Worm (Caenorhabditis elegans) whole organism, mixed stage, embryonic: ENCODE results near the gene nkat-3.
A peak's percentile ranks its signal among the peaks of the same experiment; 100 is the strongest.

Experiments
- M03D4.4 ChIP-seq: sonication (generic microtip); optimal IDR thresholded peaks from 2 replicates; lab custom pipeline; 2017; ENCODE audit warnings: mild to moderate bottlenecking, missing genetic modification characterization, missing compliant biosample characterization
- bed-3 ChIP-seq: fragments of 200-800 bp; sonication (Bioruptor generic); optimal IDR thresholded peaks from 3 replicates; lab custom pipeline; 2018; ENCODE audit warnings: mild to moderate bottlenecking, missing genetic modification characterization, moderate library complexity, missing compliant biosample characterization
- blmp-1 ChIP-seq: fragments of 150-350 bp; optimal IDR thresholded peaks from 2 replicates; lab custom pipeline; 2014; ENCODE audit warnings: missing biosample characterization, missing genetic modification characterization
- ceh-39 ChIP-seq: fragments of 150-350 bp; optimal IDR thresholded peaks from 2 replicates; lab custom pipeline; 2014; ENCODE audit warnings: missing biosample characterization, missing genetic modification characterization
- ceh-43 ChIP-seq: fragments of 200-800 bp; sonication (Bioruptor generic); optimal IDR thresholded peaks from 2 replicates; lab custom pipeline; 2018; ENCODE audit warnings: mild to moderate bottlenecking, missing genetic modification characterization, moderate library complexity, missing compliant biosample characterization
- ceh-83 ChIP-seq: fragments of 200-800 bp; sonication (Bioruptor generic); optimal IDR thresholded peaks from 2 replicates; lab custom pipeline; 2018; ENCODE audit warnings: mild to moderate bottlenecking, missing genetic modification characterization, missing compliant biosample characterization
- ces-1 ChIP-seq: fragments of 150-350 bp; optimal IDR thresholded peaks from 2 replicates; lab custom pipeline; 2014; ENCODE audit warnings: missing biosample characterization, missing genetic modification reagents, missing genetic modification characterization
- cnd-1 ChIP-seq: fragments of 200-800 bp; sonication (Bioruptor generic); optimal IDR thresholded peaks from 2 replicates; lab custom pipeline; 2018; ENCODE audit warnings: mild to moderate bottlenecking, missing genetic modification characterization, missing compliant biosample characterization
- drap-1 ChIP-seq: fragments of 200-800 bp; sonication (Bioruptor generic); optimal IDR thresholded peaks from 3 replicates; lab custom pipeline; 2018; ENCODE audit warnings: mild to moderate bottlenecking, missing genetic modification characterization, missing compliant biosample characterization
- elt-1 ChIP-seq: sonication (generic microtip); optimal IDR thresholded peaks from 2 replicates; lab custom pipeline; 2017; ENCODE audit warnings: missing genetic modification characterization, mild to moderate bottlenecking, missing compliant biosample characterization, antibody characterized with exemption, moderate library complexity, borderline replicate concordance; ENCODE audit not compliant: insufficient read depth
- elt-3 ChIP-seq: fragments of 150-350 bp; optimal IDR thresholded peaks from 2 replicates; lab custom pipeline; 2014; ENCODE audit warnings: missing biosample characterization, missing genetic modification characterization
- flh-1 ChIP-seq: fragments of 200-800 bp; sonication (Bioruptor generic); optimal IDR thresholded peaks from 2 replicates; lab custom pipeline; 2018; ENCODE audit warnings: mild to moderate bottlenecking, missing genetic modification characterization, moderate library complexity, missing compliant biosample characterization
- ham-2 ChIP-seq: fragments of 200-800 bp; sonication (Bioruptor generic); optimal IDR thresholded peaks from 2 replicates; lab custom pipeline; 2018; ENCODE audit warnings: mild to moderate bottlenecking, missing genetic modification characterization, missing compliant biosample characterization
- hlh-1 ChIP-seq: fragments of 150-350 bp; optimal IDR thresholded peaks from 2 replicates; lab custom pipeline; 2014; ENCODE audit warnings: missing biosample characterization, missing genetic modification reagents, missing genetic modification characterization
- lin-13 ChIP-seq: fragments of 150-350 bp; optimal IDR thresholded peaks from 2 replicates; lab custom pipeline; 2014; ENCODE audit warnings: missing biosample characterization, missing genetic modification characterization
- lin-32 ChIP-seq: fragments of 200-800 bp; sonication (Bioruptor generic); optimal IDR thresholded peaks from 2 replicates; lab custom pipeline; 2018; ENCODE audit warnings: mild to moderate bottlenecking, missing genetic modification characterization, missing compliant biosample characterization
- mab-5 ChIP-seq: fragments of 150-350 bp; optimal IDR thresholded peaks from 2 replicates; lab custom pipeline; 2014; ENCODE audit warnings: missing biosample characterization, missing genetic modification characterization
- mep-1 ChIP-seq: fragments of 150-350 bp; optimal IDR thresholded peaks from 2 replicates; lab custom pipeline; 2017; ENCODE audit warnings: missing biosample characterization, missing genetic modification reagents, missing genetic modification characterization, inconsistent platforms
- mls-2 ChIP-seq: sonication (generic microtip); optimal IDR thresholded peaks from 2 replicates; lab custom pipeline; 2016; ENCODE audit warnings: mild to moderate bottlenecking, missing genetic modification characterization, moderate library complexity, missing compliant biosample characterization
- nhr-12 ChIP-seq: fragments of 150-350 bp; optimal IDR thresholded peaks from 2 replicates; lab custom pipeline; 2014; ENCODE audit warnings: missing biosample characterization, missing genetic modification characterization
- nhr-2 ChIP-seq: fragments of 150-350 bp; optimal IDR thresholded peaks from 2 replicates; lab custom pipeline; 2014; ENCODE audit warnings: missing biosample characterization, missing genetic modification characterization
- nhr-237 ChIP-seq: fragments of 150-350 bp; optimal IDR thresholded peaks from 2 replicates; lab custom pipeline; 2014; ENCODE audit warnings: missing biosample characterization, missing genetic modification characterization
- nhr-28 ChIP-seq: fragments of 150-350 bp; optimal IDR thresholded peaks from 2 replicates; lab custom pipeline; 2014; ENCODE audit warnings: missing biosample characterization, missing genetic modification characterization
- nhr-76 ChIP-seq: sonication (generic microtip); optimal IDR thresholded peaks from 2 replicates; lab custom pipeline; 2017; ENCODE audit warnings: missing biosample characterization, missing genetic modification characterization
- pha-4 ChIP-seq: fragments of 150-350 bp; optimal IDR thresholded peaks from 2 replicates; lab custom pipeline; 2018; ENCODE audit warnings: missing biosample characterization, missing genetic modification reagents, missing genetic modification characterization
- sem-2 ChIP-seq: fragments of 200-800 bp; sonication (Bioruptor generic); optimal IDR thresholded peaks from 2 replicates; lab custom pipeline; 2018; ENCODE audit warnings: mild to moderate bottlenecking, missing genetic modification characterization, missing compliant biosample characterization
- snpc-4 ChIP-seq: fragments of 150-350 bp; optimal IDR thresholded peaks from 2 replicates; lab custom pipeline; 2014; ENCODE audit warnings: missing biosample characterization, missing genetic modification characterization
- sptf-1 ChIP-seq: sonication (generic microtip); optimal IDR thresholded peaks from 2 replicates; lab custom pipeline; 2017; ENCODE audit warnings: mild to moderate bottlenecking, missing genetic modification characterization, moderate library complexity, missing compliant biosample characterization
- tbx-8 ChIP-seq: fragments of 200-800 bp; sonication (Bioruptor generic); optimal IDR thresholded peaks from 2 replicates; lab custom pipeline; 2018; ENCODE audit warnings: mild to moderate bottlenecking, missing genetic modification characterization, moderate library complexity, missing compliant biosample characterization
- unc-120 ChIP-seq: sonication (generic microtip); optimal IDR thresholded peaks from 2 replicates; lab custom pipeline; 2017; ENCODE audit warnings: missing genetic modification characterization, missing compliant biosample characterization; ENCODE audit not compliant: poor library complexity, severe bottlenecking
- unc-39 ChIP-seq: fragments of 150-350 bp; optimal IDR thresholded peaks from 2 replicates; lab custom pipeline; 2014; ENCODE audit warnings: missing biosample characterization, missing genetic modification characterization
- unc-62 ChIP-seq: fragments of 150-350 bp; optimal IDR thresholded peaks from 2 replicates; lab custom pipeline; 2014; ENCODE audit warnings: missing biosample characterization, missing genetic modification reagents, missing genetic modification characterization
- zip-8 ChIP-seq: fragments of 150-350 bp; optimal IDR thresholded peaks from 2 replicates; lab custom pipeline; 2014; ENCODE audit warnings: missing biosample characterization, missing genetic modification characterization
- ztf-11 ChIP-seq: fragments of 150-350 bp; optimal IDR thresholded peaks from 2 replicates; lab custom pipeline; 2014; ENCODE audit warnings: missing biosample characterization, missing genetic modification characterization

Gene nkat-3

ce11 chrX:15478717-15479116 lies 37.2 kb downstream of the nkat-3 start, which contains the start of gene gcy-36:
gcy-36 (plus strand) TSS chrX:15479017.
- no peak for TF ChIP-seq sem-2 (GFP tag; lab: Kevin White, UChicago)
- no peak for TF ChIP-seq flh-1 (GFP tag; lab: Kevin White, UChicago)

ce11 chrX:15485262-15485661 lies 43.7 kb downstream of the nkat-3 start:
- no peak for TF ChIP-seq unc-39
- TF ChIP-seq sem-2 (GFP tag; lab: Kevin White, UChicago): no peak
- no peak for TF ChIP-seq mab-5 (tag; lab: Kevin White, UChicago)
- peak; percentile 34 for TF ChIP-seq elt-1 (tag; lab: Kevin White, UChicago)

ce11 chrX:15487162-15487561 lies 45.6 kb downstream of the nkat-3 start:
- TF ChIP-seq elt-1 (tag; lab: Kevin White, UChicago): peak; percentile 80
- TF ChIP-seq bed-3 (GFP tag; lab: Kevin White, UChicago): no peak
- TF ChIP-seq ces-1 (GFP tag; lab: Kevin White, UChicago): no peak
- peak; percentile 82 for TF ChIP-seq ham-2 (GFP tag; lab: Kevin White, UChicago)
- TF ChIP-seq ztf-11 (tag; lab: Kevin White, UChicago): no peak

DNA sequence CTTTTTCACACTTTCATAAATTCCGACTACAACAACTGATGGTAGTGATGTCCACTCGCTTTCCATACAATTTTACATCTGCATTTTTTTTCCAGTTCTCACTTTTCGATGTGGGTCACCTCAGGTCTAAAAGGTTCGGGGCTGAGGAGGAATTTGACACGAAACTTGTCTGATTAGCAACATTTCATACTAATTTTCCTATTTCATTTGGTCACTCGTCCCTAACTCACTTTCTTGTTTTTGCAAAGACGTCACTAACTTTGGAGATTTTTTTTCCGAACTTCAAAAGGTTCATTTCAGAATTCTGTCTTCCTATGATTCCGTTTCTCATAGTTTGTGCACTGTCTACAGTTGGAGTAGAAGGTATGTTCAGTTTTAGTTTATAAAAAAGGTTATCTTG lies 46.3 kb downstream of the nkat-3 start, which contains the start of gene H13N06.2:
Gene H13N06.2 (plus strand): TSS at position 301 of the 400 bp plus-strand sequence.
- TF ChIP-seq ceh-83 (GFP tag; lab: Kevin White, UChicago) (no peak), lin-13 (tag; lab: Kevin White, UChicago) (no peak), nhr-237 (tag; lab: Kevin White, UChicago) (no peak), nhr-76 (tag; lab: Kevin White, UChicago) (no peak)

DNA sequence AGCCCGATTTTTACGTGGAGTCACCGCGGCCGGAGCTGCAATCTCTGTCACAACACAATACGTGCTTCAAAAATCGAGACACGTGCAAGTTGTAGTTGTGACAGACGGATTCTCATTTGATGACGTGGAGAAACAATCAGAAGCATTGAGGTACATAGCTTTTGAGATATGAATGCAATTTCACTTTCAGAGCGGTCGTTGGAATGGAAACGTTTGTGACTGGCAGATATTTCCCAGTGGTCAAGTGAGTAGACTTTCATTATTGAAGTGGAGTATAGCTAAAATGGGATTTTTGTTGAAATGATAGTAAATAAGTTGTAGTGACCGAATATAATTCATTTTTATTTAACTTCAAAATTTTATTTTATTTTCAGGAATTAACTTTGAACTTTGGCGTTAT lies 49.6 kb downstream of the nkat-3 start:
- no peak for TF ChIP-seq flh-1 (GFP tag; lab: Kevin White, UChicago)
- no peak for TF ChIP-seq sem-2 (GFP tag; lab: Kevin White, UChicago)
- no peak for TF ChIP-seq nhr-237 (tag; lab: Kevin White, UChicago)
- TF ChIP-seq ceh-43 (GFP tag; lab: Kevin White, UChicago): no peak
- no peak for TF ChIP-seq nhr-12 (tag; lab: Kevin White, UChicago)
- TF ChIP-seq tbx-8: no peak
- no peak for TF ChIP-seq ceh-39 (tag; lab: Kevin White, UChicago)
- no peak for TF ChIP-seq bed-3 (GFP tag; lab: Kevin White, UChicago)
- no peak for TF ChIP-seq ztf-11 (tag; lab: Kevin White, UChicago)
- TF ChIP-seq ceh-83 (GFP tag; lab: Kevin White, UChicago): no peak
- no peak for TF ChIP-seq unc-120 (tag; lab: Kevin White, UChicago)
- no peak for TF ChIP-seq elt-3 (tag; lab: Kevin White, UChicago)
- no peak for TF ChIP-seq ham-2 (GFP tag; lab: Kevin White, UChicago)
- no peak for TF ChIP-seq pha-4 (tag; lab: Kevin White, UChicago)
- no peak for TF ChIP-seq drap-1 (GFP tag; lab: Kevin White, UChicago)
- TF ChIP-seq nhr-28: no peak
- TF ChIP-seq mls-2 (tag; lab: Kevin White, UChicago): no peak
- TF ChIP-seq unc-39: no peak
- no peak for TF ChIP-seq unc-62 (GFP tag; lab: Kevin White, UChicago)

DNA sequence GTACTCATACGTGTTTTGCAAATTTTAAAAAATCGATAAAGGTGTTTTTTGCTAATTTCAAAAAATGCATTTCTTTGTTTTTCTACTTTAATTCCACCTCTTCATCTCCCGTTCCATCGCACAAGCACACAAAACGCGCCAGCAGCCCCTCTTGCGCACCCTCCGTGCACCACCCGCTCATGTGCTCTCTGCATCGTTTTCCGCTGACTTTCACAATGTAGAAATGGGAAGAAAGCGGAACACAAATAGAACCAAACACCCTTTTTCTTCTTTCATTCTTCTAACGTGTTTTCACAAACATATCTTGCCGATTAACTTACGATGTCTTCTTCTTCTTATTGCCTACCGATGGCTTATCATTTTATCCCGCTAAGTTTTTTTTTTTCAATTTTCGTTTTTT lies 51.2 kb downstream of the nkat-3 start:
- peak; percentile 10 for TF ChIP-seq nhr-237 (tag; lab: Kevin White, UChicago)
- TF ChIP-seq lin-13 (tag; lab: Kevin White, UChicago): peak; percentile 81
- TF ChIP-seq flh-1 (GFP tag; lab: Kevin White, UChicago): no peak
- TF ChIP-seq bed-3 (GFP tag; lab: Kevin White, UChicago): no peak
- TF ChIP-seq mls-2 (tag; lab: Kevin White, UChicago): peak; percentile 64
- TF ChIP-seq nhr-76 (tag; lab: Kevin White, UChicago): no peak
- TF ChIP-seq ham-2 (GFP tag; lab: Kevin White, UChicago): no peak
- peak; percentile 3 for TF ChIP-seq ces-1 (GFP tag; lab: Kevin White, UChicago)
- TF ChIP-seq ceh-83 (GFP tag; lab: Kevin White, UChicago): no peak
- peak; percentile 51 for TF ChIP-seq drap-1 (GFP tag; lab: Kevin White, UChicago)
- TF ChIP-seq blmp-1 (tag; lab: Kevin White, UChicago): no peak
- no peak for TF ChIP-seq mab-5 (tag; lab: Kevin White, UChicago)
- TF ChIP-seq nhr-12 (tag; lab: Kevin White, UChicago): no peak
- no peak for TF ChIP-seq ceh-39 (tag; lab: Kevin White, UChicago)
- peak; percentile 15 for TF ChIP-seq cnd-1 (tag; lab: Kevin White, UChicago)
- no peak for TF ChIP-seq elt-1 (tag; lab: Kevin White, UChicago)
- peak; percentile 67 for TF ChIP-seq M03D4.4 (tag; lab: Kevin White, UChicago)
- no peak for TF ChIP-seq sem-2 (GFP tag; lab: Kevin White, UChicago)
- no peak for TF ChIP-seq snpc-4 (tag; lab: Kevin White, UChicago)
- TF ChIP-seq hlh-1: no peak
- peak; percentile 70 for TF ChIP-seq sptf-1 (tag; lab: Kevin White, UChicago)
- peak; percentile 56 for TF ChIP-seq pha-4 (tag; lab: Kevin White, UChicago)
- TF ChIP-seq nhr-28: no peak
- no peak for TF ChIP-seq unc-39
- no peak for TF ChIP-seq ceh-43 (GFP tag; lab: Kevin White, UChicago)
- TF ChIP-seq tbx-8: no peak
- no peak for TF ChIP-seq elt-3 (tag; lab: Kevin White, UChicago)
- TF ChIP-seq unc-62 (GFP tag; lab: Kevin White, UChicago): no peak
- no peak for TF ChIP-seq lin-32 (GFP tag; lab: Kevin White, UChicago)
- TF ChIP-seq unc-120 (tag; lab: Kevin White, UChicago): no peak
- peak; percentile 71 for TF ChIP-seq mep-1 (tag; lab: Kevin White, UChicago)
- TF ChIP-seq ztf-11 (tag; lab: Kevin White, UChicago): peak; percentile 19
- no peak for TF ChIP-seq nhr-2 (tag; lab: Kevin White, UChicago)
- TF ChIP-seq zip-8 (tag; lab: Kevin White, UChicago): no peak
